Worm (Caenorhabditis elegans) whole organism, late embryonic: ENCODE data around the gene ZK971.1.

ENCODE experiments used
- C08G9.2 ChIP-seq: sonication (generic microtip); optimal IDR thresholded peaks from 2 replicates; lab custom pipeline; 2016; ENCODE audit warnings: mild to moderate bottlenecking, missing genetic modification characterization, moderate library complexity, missing compliant biosample characterization
- K09A11.1 ChIP-seq: sonication (generic microtip); optimal IDR thresholded peaks from 2 replicates; lab custom pipeline; 2017; ENCODE audit warnings: antibody characterized with exemption, mild to moderate bottlenecking, missing genetic modification characterization, missing compliant biosample characterization; ENCODE audit not compliant: insufficient read depth
- Y22D7AL.16 ChIP-seq: sonication (generic microtip); optimal IDR thresholded peaks from 2 replicates; lab custom pipeline; 2016; ENCODE audit warnings: missing genetic modification characterization, missing compliant biosample characterization
- ahr-1 ChIP-seq: sonication (generic microtip); optimal IDR thresholded peaks from 2 replicates; lab custom pipeline; 2016; ENCODE audit warnings: missing genetic modification characterization, missing compliant biosample characterization
- ama-1 ChIP-seq: fragments of 150-350 bp; optimal IDR thresholded peaks from 2 replicates; lab custom pipeline; 2014
- ceh-14 ChIP-seq: sonication (generic microtip); optimal IDR thresholded peaks from 2 replicates; lab custom pipeline; 2016; ENCODE audit warnings: missing genotype, missing genetic modification characterization, missing compliant biosample characterization
- ceh-18 ChIP-seq: sonication (generic microtip); optimal IDR thresholded peaks from 2 replicates; lab custom pipeline; 2016; ENCODE audit warnings: missing genetic modification characterization, missing compliant biosample characterization
- ceh-19 ChIP-seq: fragments of 200-800 bp; sonication (Bioruptor generic); optimal IDR thresholded peaks from 2 replicates; lab custom pipeline; 2018; ENCODE audit warnings: mild to moderate bottlenecking, missing genetic modification characterization, missing compliant biosample characterization
- ceh-2 ChIP-seq: sonication (generic microtip); optimal IDR thresholded peaks from 2 replicates; lab custom pipeline; 2016; ENCODE audit warnings: missing genotype, missing genetic modification characterization, missing compliant biosample characterization
- ceh-24 ChIP-seq: sonication (generic microtip); optimal IDR thresholded peaks from 2 replicates; lab custom pipeline; 2016; ENCODE audit warnings: mild to moderate bottlenecking, missing genetic modification characterization, missing compliant biosample characterization
- ceh-30 ChIP-seq: fragments of 150-350 bp; optimal IDR thresholded peaks from 2 replicates; lab custom pipeline; 2014; ENCODE audit warnings: missing biosample characterization, missing genetic modification characterization
- ceh-31 ChIP-seq: sonication (generic microtip); optimal IDR thresholded peaks from 2 replicates; lab custom pipeline; 2016; ENCODE audit warnings: missing genetic modification characterization, missing compliant biosample characterization
- ceh-34 ChIP-seq: sonication (generic microtip); optimal IDR thresholded peaks from 2 replicates; lab custom pipeline; 2016; ENCODE audit warnings: mild to moderate bottlenecking, missing genetic modification characterization, missing compliant biosample characterization
- ceh-45 ChIP-seq: fragments of 200-800 bp; sonication (Bioruptor generic); IDR thresholded peaks from 2 replicates; pipeline ENCODE4 v1.3.6; 2022; ENCODE audit warnings: missing genetic modification reagents, missing genetic modification characterization, missing compliant biosample characterization
- ceh-48 ChIP-seq: sonication (generic microtip); optimal IDR thresholded peaks from 2 replicates; lab custom pipeline; 2016; ENCODE audit warnings: missing genetic modification characterization, inconsistent platforms, missing compliant biosample characterization
- che-1 ChIP-seq: sonication (generic microtip); optimal IDR thresholded peaks from 2 replicates; lab custom pipeline; 2016; ENCODE audit warnings: mild to moderate bottlenecking, missing genetic modification characterization, missing compliant biosample characterization
- dve-1 ChIP-seq: sonication (generic microtip); optimal IDR thresholded peaks from 2 replicates; lab custom pipeline; 2017; ENCODE audit warnings: antibody characterized with exemption, mild to moderate bottlenecking, missing genetic modification characterization, missing compliant biosample characterization
- elt-2 ChIP-seq: sonication (generic microtip); optimal IDR thresholded peaks from 2 replicates; lab custom pipeline; 2016; ENCODE audit warnings: missing genetic modification reagents, missing genetic modification characterization, missing compliant biosample characterization
- ets-4 ChIP-seq: sonication (generic microtip); optimal IDR thresholded peaks from 2 replicates; lab custom pipeline; 2016; ENCODE audit warnings: missing genetic modification characterization, missing compliant biosample characterization
- eyg-1 ChIP-seq: sonication (generic microtip); optimal IDR thresholded peaks from 2 replicates; lab custom pipeline; 2016; ENCODE audit warnings: missing genotype, missing genetic modification characterization, missing compliant biosample characterization
- fax-1 ChIP-seq: sonication (generic microtip); optimal IDR thresholded peaks from 2 replicates; lab custom pipeline; 2016; ENCODE audit warnings: missing genotype, missing genetic modification characterization, missing compliant biosample characterization
- gmeb-2 ChIP-seq: sonication (generic microtip); optimal IDR thresholded peaks from 2 replicates; lab custom pipeline; 2016; ENCODE audit warnings: missing genetic modification characterization, inconsistent platforms, missing compliant biosample characterization
- hlh-15 ChIP-seq: sonication (generic microtip); optimal IDR thresholded peaks from 2 replicates; lab custom pipeline; 2016; ENCODE audit warnings: missing genetic modification characterization, missing compliant biosample characterization
- hlh-8 ChIP-seq: sonication (generic microtip); optimal IDR thresholded peaks from 2 replicates; lab custom pipeline; 2016; ENCODE audit warnings: missing genotype, missing genetic modification characterization, missing compliant biosample characterization
- lim-6 ChIP-seq: sonication (generic microtip); optimal IDR thresholded peaks from 2 replicates; lab custom pipeline; 2016; ENCODE audit warnings: missing genetic modification characterization, missing compliant biosample characterization
- lin-11 ChIP-seq: fragments of 200-800 bp; sonication (Bioruptor generic); optimal IDR thresholded peaks from 2 replicates; lab custom pipeline; 2018; ENCODE audit warnings: mild to moderate bottlenecking, missing genetic modification characterization, missing compliant biosample characterization
- mec-3 ChIP-seq: sonication (generic microtip); optimal IDR thresholded peaks from 2 replicates; lab custom pipeline; 2016; ENCODE audit warnings: borderline replicate concordance, missing genetic modification characterization, missing compliant biosample characterization
- nfya-1 ChIP-seq: sonication (generic microtip); optimal IDR thresholded peaks from 2 replicates; lab custom pipeline; 2017; ENCODE audit warnings: missing genetic modification characterization, mild to moderate bottlenecking, missing compliant biosample characterization, antibody characterized with exemption, moderate library complexity
- nhr-11 ChIP-seq: fragments of 150-350 bp; optimal IDR thresholded peaks from 2 replicates; lab custom pipeline; 2014; ENCODE audit warnings: missing biosample characterization, missing genetic modification characterization
- odd-2 ChIP-seq: sonication (generic microtip); optimal IDR thresholded peaks from 2 replicates; lab custom pipeline; 2017; ENCODE audit warnings: antibody characterized with exemption, mild to moderate bottlenecking, missing genetic modification characterization, missing compliant biosample characterization
- pat-9 ChIP-seq: fragments of 200-800 bp; sonication (Bioruptor generic); optimal IDR thresholded peaks from 2 replicates; lab custom pipeline; 2018; ENCODE audit warnings: mild to moderate bottlenecking, missing genetic modification characterization, moderate library complexity, missing compliant biosample characterization
- pha-2 ChIP-seq: sonication (generic microtip); optimal IDR thresholded peaks from 2 replicates; lab custom pipeline; 2017; ENCODE audit warnings: mild to moderate bottlenecking, missing genetic modification characterization, missing compliant biosample characterization
- pha-4 ChIP-seq: fragments of 150-350 bp; optimal IDR thresholded peaks from 2 replicates; lab custom pipeline; 2018; ENCODE audit warnings: missing biosample characterization, missing genetic modification reagents, missing genetic modification characterization
- pqm-1 ChIP-seq: sonication (generic microtip); optimal IDR thresholded peaks from 2 replicates; lab custom pipeline; 2016; ENCODE audit warnings: missing genetic modification characterization, missing compliant biosample characterization
- ref-2 ChIP-seq: sonication (generic microtip); optimal IDR thresholded peaks from 2 replicates; lab custom pipeline; 2016; ENCODE audit warnings: missing genetic modification characterization, missing compliant biosample characterization
- sox-4 ChIP-seq: sonication (generic microtip); optimal IDR thresholded peaks from 2 replicates; lab custom pipeline; 2017; ENCODE audit warnings: mild to moderate bottlenecking, missing genetic modification characterization, inconsistent platforms, missing compliant biosample characterization
- tbx-2 ChIP-seq: sonication (generic microtip); optimal IDR thresholded peaks from 2 replicates; lab custom pipeline; 2016; ENCODE audit warnings: missing genetic modification characterization, missing compliant biosample characterization
- unc-42 ChIP-seq: sonication (generic microtip); optimal IDR thresholded peaks from 2 replicates; lab custom pipeline; 2016; ENCODE audit warnings: missing genotype, missing genetic modification characterization, missing compliant biosample characterization
- unc-55 ChIP-seq: sonication (generic microtip); optimal IDR thresholded peaks from 2 replicates; lab custom pipeline; 2017; ENCODE audit warnings: missing biosample characterization, missing genetic modification reagents, missing genetic modification characterization
- zip-5 ChIP-seq: sonication (generic microtip); optimal IDR thresholded peaks from 2 replicates; lab custom pipeline; 2016; ENCODE audit warnings: missing genetic modification characterization, missing compliant biosample characterization
- ztf-16 ChIP-seq: sonication (generic microtip); optimal IDR thresholded peaks from 2 replicates; lab custom pipeline; 2017; ENCODE audit warnings: missing genetic modification characterization, missing compliant biosample characterization

ZK971.1 gene

DNA sequence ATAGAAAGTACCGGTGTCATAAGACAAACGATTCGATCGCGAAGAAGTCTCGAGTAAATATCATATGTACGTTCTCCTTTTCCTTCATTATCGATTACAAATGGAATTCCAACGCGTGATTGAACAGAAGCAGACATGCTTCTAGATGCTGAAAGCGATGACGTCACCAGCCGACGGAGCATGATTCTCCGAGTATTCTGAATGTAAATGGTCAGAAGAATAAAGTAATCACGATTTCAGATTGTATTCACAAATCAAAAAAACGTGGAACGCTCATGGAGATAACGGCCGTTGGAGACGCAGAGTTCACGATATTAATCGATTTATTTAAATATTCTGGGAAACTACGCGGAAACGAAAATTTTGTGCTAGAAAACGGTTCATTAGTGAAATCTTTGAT, 23.2 kb upstream of the ZK971.1 start, which contains the start of gene clpp-1:
clpp-1 (minus strand) TSS at position 197 of the 400 bp plus-strand sequence.
- TF ChIP-seq Y22D7AL.16 (tag; lab: Kevin White, UChicago) (no peak), ceh-14 (no peak), fax-1 (tag; lab: Kevin White, UChicago) (no peak), ceh-2 (tag; lab: Kevin White, UChicago) (no peak), K09A11.1 (tag; lab: Kevin White, UChicago) (no peak), hlh-15 (no peak), ztf-16 (tag; lab: Kevin White, UChicago) (no peak), lim-6 (tag; lab: Kevin White, UChicago) (no peak), elt-2 (no peak), nfya-1 (tag; lab: Kevin White, UChicago) (no peak)

DNA sequence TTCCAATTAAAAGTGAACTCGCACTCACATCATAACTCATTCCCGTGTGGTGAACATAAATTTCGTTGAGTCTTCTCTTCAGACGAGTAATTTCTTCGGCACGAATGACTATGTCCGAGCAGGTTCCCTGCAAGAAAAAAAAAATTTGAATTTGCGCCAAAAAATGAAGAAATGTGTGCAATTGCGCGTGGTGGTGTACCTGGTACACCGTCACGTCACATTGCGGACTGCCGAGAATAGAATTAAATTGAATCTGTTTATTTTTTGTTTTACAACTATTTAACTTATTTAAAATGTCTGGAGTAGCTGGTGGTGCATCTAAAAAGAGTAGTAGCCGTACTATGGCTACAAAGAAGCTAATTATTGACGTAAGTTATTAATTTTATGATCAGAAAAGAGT, 21.5 kb upstream of the ZK971.1 start, which contains the start of gene mdt-22:
mdt-22 (plus strand) TSS at position 263 of the 400 bp plus-strand sequence.
- TF ChIP-seq zip-5 (tag; lab: Kevin White, UChicago) = no peak
- no peak for TF ChIP-seq unc-55 (GFP tag; lab: Kevin White, UChicago)
- no peak for TF ChIP-seq odd-2 (tag; lab: Kevin White, UChicago)
- peak; percentile 45 for TF ChIP-seq pat-9 (tag; lab: Kevin White, UChicago)
- peak; percentile 7 for TF ChIP-seq ceh-48
- TF ChIP-seq unc-42 = peak; percentile 83
- TF ChIP-seq eyg-1 (tag; lab: Kevin White, UChicago) = no peak
- no peak for TF ChIP-seq nhr-11 (tag; lab: Kevin White, UChicago)
- TF ChIP-seq ceh-2 (tag; lab: Kevin White, UChicago) = peak; percentile 4
- TF ChIP-seq ahr-1 (tag; lab: Kevin White, UChicago) = no peak
- peak; percentile 13 for TF ChIP-seq pha-2 (tag; lab: Kevin White, UChicago)
- no peak for TF ChIP-seq ceh-19 (GFP tag; lab: Kevin White, UChicago)
- no peak for TF ChIP-seq pha-4 (tag; lab: Kevin White, UChicago)
- no peak for TF ChIP-seq ceh-45
- peak; percentile 38 for TF ChIP-seq C08G9.2
- peak; percentile 9 for TF ChIP-seq ceh-24 (tag; lab: Kevin White, UChicago)
- TF ChIP-seq dve-1 (tag; lab: Kevin White, UChicago) = no peak
- TF ChIP-seq ceh-34 (tag; lab: Kevin White, UChicago) = peak; percentile 35
- TF ChIP-seq mec-3 (tag; lab: Kevin White, UChicago) = no peak
- peak; percentile 62 for TF ChIP-seq tbx-2 (tag; lab: Kevin White, UChicago)
- no peak for TF ChIP-seq gmeb-2
- no peak for TF ChIP-seq hlh-8 (tag; lab: Kevin White, UChicago)
- TF ChIP-seq ceh-31 (tag; lab: Kevin White, UChicago) = peak; percentile 10
- TF ChIP-seq che-1 (tag; lab: Kevin White, UChicago) = no peak
- no peak for TF ChIP-seq ama-1 (lab: Kevin White, UChicago)
- TF ChIP-seq nfya-1 (tag; lab: Kevin White, UChicago) = peak; percentile 76
- TF ChIP-seq ets-4 (tag; lab: Kevin White, UChicago) = peak; percentile 13
- peak; percentile 34 for TF ChIP-seq ceh-30 (tag; lab: Kevin White, UChicago)
- TF ChIP-seq pqm-1 (tag; lab: Kevin White, UChicago) = no peak
- no peak for TF ChIP-seq ztf-16 (tag; lab: Kevin White, UChicago)
- peak; percentile 3 for TF ChIP-seq sox-4 (tag; lab: Kevin White, UChicago)
- TF ChIP-seq lin-11 (tag; lab: Kevin White, UChicago) = no peak
- TF ChIP-seq ref-2 = peak; percentile 51
- peak; percentile 64 for TF ChIP-seq ceh-14
- peak; percentile 45 for TF ChIP-seq ceh-18
- peak; percentile 22 for TF ChIP-seq elt-2
